Worm (Caenorhabditis elegans) whole organism, mixed stage, embryonic: ENCODE results near the gene T24B8.7.

Source experiments
- M03D4.4 ChIP-seq: sonication (generic microtip); optimal IDR thresholded peaks from 2 replicates; lab custom pipeline; 2017; ENCODE audit warnings: mild to moderate bottlenecking, missing genetic modification characterization, missing compliant biosample characterization
- bed-3 ChIP-seq: fragments of 200-800 bp; sonication (Bioruptor generic); optimal IDR thresholded peaks from 3 replicates; lab custom pipeline; 2018; ENCODE audit warnings: mild to moderate bottlenecking, missing genetic modification characterization, moderate library complexity, missing compliant biosample characterization
- blmp-1 ChIP-seq: fragments of 150-350 bp; optimal IDR thresholded peaks from 2 replicates; lab custom pipeline; 2014; ENCODE audit warnings: missing biosample characterization, missing genetic modification characterization
- ceh-39 ChIP-seq: fragments of 150-350 bp; optimal IDR thresholded peaks from 2 replicates; lab custom pipeline; 2014; ENCODE audit warnings: missing biosample characterization, missing genetic modification characterization
- ceh-43 ChIP-seq: fragments of 200-800 bp; sonication (Bioruptor generic); optimal IDR thresholded peaks from 2 replicates; lab custom pipeline; 2018; ENCODE audit warnings: mild to moderate bottlenecking, missing genetic modification characterization, moderate library complexity, missing compliant biosample characterization
- ceh-83 ChIP-seq: fragments of 200-800 bp; sonication (Bioruptor generic); optimal IDR thresholded peaks from 2 replicates; lab custom pipeline; 2018; ENCODE audit warnings: mild to moderate bottlenecking, missing genetic modification characterization, missing compliant biosample characterization
- ces-1 ChIP-seq: fragments of 150-350 bp; optimal IDR thresholded peaks from 2 replicates; lab custom pipeline; 2014; ENCODE audit warnings: missing biosample characterization, missing genetic modification reagents, missing genetic modification characterization
- cnd-1 ChIP-seq: fragments of 200-800 bp; sonication (Bioruptor generic); optimal IDR thresholded peaks from 2 replicates; lab custom pipeline; 2018; ENCODE audit warnings: mild to moderate bottlenecking, missing genetic modification characterization, missing compliant biosample characterization
- drap-1 ChIP-seq: fragments of 200-800 bp; sonication (Bioruptor generic); optimal IDR thresholded peaks from 3 replicates; lab custom pipeline; 2018; ENCODE audit warnings: mild to moderate bottlenecking, missing genetic modification characterization, missing compliant biosample characterization
- elt-1 ChIP-seq: sonication (generic microtip); optimal IDR thresholded peaks from 2 replicates; lab custom pipeline; 2017; ENCODE audit warnings: missing genetic modification characterization, mild to moderate bottlenecking, missing compliant biosample characterization, antibody characterized with exemption, moderate library complexity, borderline replicate concordance; ENCODE audit not compliant: insufficient read depth
- elt-3 ChIP-seq: fragments of 150-350 bp; optimal IDR thresholded peaks from 2 replicates; lab custom pipeline; 2014; ENCODE audit warnings: missing biosample characterization, missing genetic modification characterization
- flh-1 ChIP-seq: fragments of 200-800 bp; sonication (Bioruptor generic); optimal IDR thresholded peaks from 2 replicates; lab custom pipeline; 2018; ENCODE audit warnings: mild to moderate bottlenecking, missing genetic modification characterization, moderate library complexity, missing compliant biosample characterization
- ham-2 ChIP-seq: fragments of 200-800 bp; sonication (Bioruptor generic); optimal IDR thresholded peaks from 2 replicates; lab custom pipeline; 2018; ENCODE audit warnings: mild to moderate bottlenecking, missing genetic modification characterization, missing compliant biosample characterization
- hlh-1 ChIP-seq: fragments of 150-350 bp; optimal IDR thresholded peaks from 2 replicates; lab custom pipeline; 2014; ENCODE audit warnings: missing biosample characterization, missing genetic modification reagents, missing genetic modification characterization
- lin-32 ChIP-seq: fragments of 200-800 bp; sonication (Bioruptor generic); optimal IDR thresholded peaks from 2 replicates; lab custom pipeline; 2018; ENCODE audit warnings: mild to moderate bottlenecking, missing genetic modification characterization, missing compliant biosample characterization
- lsy-2 ChIP-seq: fragments of 150-350 bp; optimal IDR thresholded peaks from 2 replicates; lab custom pipeline; 2014; ENCODE audit warnings: missing biosample characterization, missing genetic modification characterization
- mab-5 ChIP-seq: fragments of 150-350 bp; optimal IDR thresholded peaks from 2 replicates; lab custom pipeline; 2014; ENCODE audit warnings: missing biosample characterization, missing genetic modification characterization
- mep-1 ChIP-seq: fragments of 150-350 bp; optimal IDR thresholded peaks from 2 replicates; lab custom pipeline; 2017; ENCODE audit warnings: missing biosample characterization, missing genetic modification reagents, missing genetic modification characterization, inconsistent platforms
- mls-2 ChIP-seq: sonication (generic microtip); optimal IDR thresholded peaks from 2 replicates; lab custom pipeline; 2016; ENCODE audit warnings: mild to moderate bottlenecking, missing genetic modification characterization, moderate library complexity, missing compliant biosample characterization
- nhr-12 ChIP-seq: fragments of 150-350 bp; optimal IDR thresholded peaks from 2 replicates; lab custom pipeline; 2014; ENCODE audit warnings: missing biosample characterization, missing genetic modification characterization
- nhr-2 ChIP-seq: fragments of 150-350 bp; optimal IDR thresholded peaks from 2 replicates; lab custom pipeline; 2014; ENCODE audit warnings: missing biosample characterization, missing genetic modification characterization
- nhr-237 ChIP-seq: fragments of 150-350 bp; optimal IDR thresholded peaks from 2 replicates; lab custom pipeline; 2014; ENCODE audit warnings: missing biosample characterization, missing genetic modification characterization
- nhr-28 ChIP-seq: fragments of 150-350 bp; optimal IDR thresholded peaks from 2 replicates; lab custom pipeline; 2014; ENCODE audit warnings: missing biosample characterization, missing genetic modification characterization
- nhr-76 ChIP-seq: sonication (generic microtip); optimal IDR thresholded peaks from 2 replicates; lab custom pipeline; 2017; ENCODE audit warnings: missing biosample characterization, missing genetic modification characterization
- pha-4 ChIP-seq: fragments of 150-350 bp; optimal IDR thresholded peaks from 2 replicates; lab custom pipeline; 2018; ENCODE audit warnings: missing biosample characterization, missing genetic modification reagents, missing genetic modification characterization
- snpc-4 ChIP-seq: fragments of 150-350 bp; optimal IDR thresholded peaks from 2 replicates; lab custom pipeline; 2014; ENCODE audit warnings: missing biosample characterization, missing genetic modification characterization
- sptf-1 ChIP-seq: sonication (generic microtip); optimal IDR thresholded peaks from 2 replicates; lab custom pipeline; 2017; ENCODE audit warnings: mild to moderate bottlenecking, missing genetic modification characterization, moderate library complexity, missing compliant biosample characterization
- tbx-8 ChIP-seq: fragments of 200-800 bp; sonication (Bioruptor generic); optimal IDR thresholded peaks from 2 replicates; lab custom pipeline; 2018; ENCODE audit warnings: mild to moderate bottlenecking, missing genetic modification characterization, moderate library complexity, missing compliant biosample characterization
- unc-120 ChIP-seq: sonication (generic microtip); optimal IDR thresholded peaks from 2 replicates; lab custom pipeline; 2017; ENCODE audit warnings: missing genetic modification characterization, missing compliant biosample characterization; ENCODE audit not compliant: poor library complexity, severe bottlenecking
- unc-62 ChIP-seq: fragments of 150-350 bp; optimal IDR thresholded peaks from 2 replicates; lab custom pipeline; 2014; ENCODE audit warnings: missing biosample characterization, missing genetic modification reagents, missing genetic modification characterization
- zip-8 ChIP-seq: fragments of 150-350 bp; optimal IDR thresholded peaks from 2 replicates; lab custom pipeline; 2014; ENCODE audit warnings: missing biosample characterization, missing genetic modification characterization
- ztf-11 ChIP-seq: fragments of 150-350 bp; optimal IDR thresholded peaks from 2 replicates; lab custom pipeline; 2014; ENCODE audit warnings: missing biosample characterization, missing genetic modification characterization

Gene T24B8.7

DNA sequence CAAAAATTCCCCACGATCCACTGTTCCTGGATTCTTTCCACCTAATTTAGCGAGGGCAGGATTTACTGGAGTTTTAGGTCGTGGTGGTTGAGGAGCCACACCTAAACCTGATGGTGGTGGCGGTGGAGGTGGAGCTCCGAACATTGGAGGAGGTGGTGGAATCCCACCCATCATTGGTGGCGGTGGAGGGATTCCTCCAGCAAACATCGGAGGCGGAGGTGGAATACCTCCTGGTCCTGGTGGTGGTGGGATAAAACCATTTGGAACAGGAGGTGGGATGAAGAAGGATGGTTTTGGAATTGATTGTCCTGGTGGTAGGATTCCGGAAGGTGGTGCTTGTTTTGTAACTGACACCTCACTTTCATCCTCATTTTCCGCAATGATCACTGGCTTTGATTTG, 16.4 kb upstream of the T24B8.7 start:
- TF ChIP-seq bed-3 (GFP tag; lab: Kevin White, UChicago) (no peak), snpc-4 (tag; lab: Kevin White, UChicago) (no peak), drap-1 (GFP tag; lab: Kevin White, UChicago) (no peak), nhr-12 (tag; lab: Kevin White, UChicago) (no peak), nhr-28 (tag; lab: Kevin White, UChicago) (no peak), lsy-2 (tag; lab: Kevin White, UChicago) (no peak), M03D4.4 (tag; lab: Kevin White, UChicago) (no peak), tbx-8 (GFP tag; lab: Kevin White, UChicago) (no peak), ham-2 (no peak), ceh-39 (tag; lab: Kevin White, UChicago) (no peak), nhr-237 (tag; lab: Kevin White, UChicago) (no peak), pha-4 (no peak), unc-120 (tag; lab: Kevin White, UChicago) (no peak), unc-62 (no peak), ztf-11 (tag; lab: Kevin White, UChicago) (no peak), ceh-43 (GFP tag; lab: Kevin White, UChicago) (no peak), hlh-1 (tag; lab: Kevin White, UChicago) (no peak)
- TF ChIP-seq, all 35 proteins: peak for 0

ce11 chrII:9064437-9064836, 11.0 kb upstream of the T24B8.7 start:
- TF ChIP-seq ceh-83 (GFP tag; lab: Kevin White, UChicago) (no peak), ceh-43 (GFP tag; lab: Kevin White, UChicago) (no peak), tbx-8 (GFP tag; lab: Kevin White, UChicago) (no peak), elt-1 (tag; lab: Kevin White, UChicago) (peak; percentile 88), nhr-12 (tag; lab: Kevin White, UChicago) (no peak), drap-1 (GFP tag; lab: Kevin White, UChicago) (no peak), nhr-237 (tag; lab: Kevin White, UChicago) (no peak), cnd-1 (tag; lab: Kevin White, UChicago) (no peak), snpc-4 (tag; lab: Kevin White, UChicago) (no peak), nhr-28 (tag; lab: Kevin White, UChicago) (no peak), unc-62 (peak; percentile 19), ces-1 (no peak), zip-8 (tag; lab: Kevin White, UChicago) (no peak), hlh-1 (tag; lab: Kevin White, UChicago) (no peak)
- TF ChIP-seq, all 35 proteins: peak for 2

DNA sequence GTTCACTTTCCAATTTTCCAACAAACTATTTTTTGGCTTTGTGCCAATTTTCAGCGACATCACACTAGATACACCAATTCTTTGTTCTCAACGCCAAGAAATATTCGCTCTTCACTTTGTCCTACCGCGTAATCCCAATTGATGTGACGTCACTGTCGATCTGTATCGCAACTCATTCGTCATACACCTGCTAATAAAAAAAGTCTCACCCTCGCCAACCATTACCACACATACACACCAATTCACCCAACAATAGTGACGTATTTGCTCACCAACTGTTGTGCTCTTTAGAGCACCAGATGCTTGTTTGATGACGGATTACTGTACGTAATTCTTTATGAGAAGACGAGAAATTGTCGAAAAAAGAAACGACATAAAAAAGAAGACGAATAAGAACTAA, 9.9 kb upstream of the T24B8.7 start:
- TF ChIP-seq zip-8 (tag; lab: Kevin White, UChicago) (peak; percentile 87), drap-1 (GFP tag; lab: Kevin White, UChicago) (no peak), hlh-1 (tag; lab: Kevin White, UChicago) (peak; percentile 71), unc-62 (peak; percentile 57), nhr-12 (tag; lab: Kevin White, UChicago) (peak; percentile 40), nhr-2 (tag; lab: Kevin White, UChicago) (peak; percentile 92), lin-32 (GFP tag; lab: Kevin White, UChicago) (peak; percentile 4), cnd-1 (tag; lab: Kevin White, UChicago) (peak; percentile 81), ceh-39 (tag; lab: Kevin White, UChicago) (peak; percentile 26), nhr-237 (tag; lab: Kevin White, UChicago) (no peak), mab-5 (no peak), ham-2 (no peak), blmp-1 (tag; lab: Kevin White, UChicago) (no peak), lsy-2 (tag; lab: Kevin White, UChicago) (peak; percentile 49)

ce11 chrII:9062261-9062948, 8.9 kb upstream of the T24B8.7 start:
- no peak for TF ChIP-seq bed-3 (GFP tag; lab: Kevin White, UChicago)
- no peak for TF ChIP-seq ceh-83 (GFP tag; lab: Kevin White, UChicago)
- no peak for TF ChIP-seq ham-2
- no peak for TF ChIP-seq ces-1
- no peak for TF ChIP-seq mep-1 (tag; lab: Kevin White, UChicago)
- TF ChIP-seq nhr-28 (tag; lab: Kevin White, UChicago), result no peak
- TF ChIP-seq cnd-1 (tag; lab: Kevin White, UChicago), result no peak

ce11 chrII:9061557-9062183, 8.2 kb upstream of the T24B8.7 start:
- TF ChIP-seq lin-32 (GFP tag; lab: Kevin White, UChicago) (no peak), tbx-8 (GFP tag; lab: Kevin White, UChicago) (no peak), unc-120 (tag; lab: Kevin White, UChicago) (no peak), sptf-1 (tag; lab: Kevin White, UChicago) (peak; percentile 49), elt-3 (tag; lab: Kevin White, UChicago) (no peak), flh-1 (GFP tag; lab: Kevin White, UChicago) (no peak), cnd-1 (tag; lab: Kevin White, UChicago) (peak; percentile 22), M03D4.4 (tag; lab: Kevin White, UChicago) (no peak), ceh-83 (GFP tag; lab: Kevin White, UChicago) (no peak), mab-5 (no peak), pha-4 (peak; percentile 26), mls-2 (tag; lab: Kevin White, UChicago) (peak; percentile 53), snpc-4 (tag; lab: Kevin White, UChicago) (no peak), hlh-1 (tag; lab: Kevin White, UChicago) (peak; percentile 92), ham-2 (peak; percentile 5), nhr-2 (tag; lab: Kevin White, UChicago) (peak; percentile 66), nhr-28 (tag; lab: Kevin White, UChicago) (no peak), mep-1 (tag; lab: Kevin White, UChicago) (peak; percentile 40), drap-1 (GFP tag; lab: Kevin White, UChicago) (no peak), ceh-39 (tag; lab: Kevin White, UChicago) (no peak), ceh-43 (GFP tag; lab: Kevin White, UChicago) (peak; percentile 31), nhr-76 (tag; lab: Kevin White, UChicago) (no peak), unc-62 (peak; percentile 1), bed-3 (GFP tag; lab: Kevin White, UChicago) (no peak), ztf-11 (tag; lab: Kevin White, UChicago) (no peak), lsy-2 (tag; lab: Kevin White, UChicago) (peak; percentile 16), blmp-1 (tag; lab: Kevin White, UChicago) (no peak), ces-1 (peak; percentile 76)
